Fruit fly (Drosophila melanogaster) whole organism, embryonic: ENCODE results near the gene CG11596.

Experiments used
- ATbp ChIP-seq: fragments of 200-800 bp; sonication (Bioruptor generic); optimal IDR thresholded peaks from 2 replicates; lab custom pipeline; 2017; ENCODE audit warnings: missing biosample characterization, mild to moderate bottlenecking, missing genetic modification characterization, missing genetic modification reagents
- CG10147 ChIP-seq: fragments of 200-800 bp; sonication (Bioruptor generic); optimal IDR thresholded peaks from 2 replicates; lab custom pipeline; 2019; ENCODE audit warnings: missing biosample characterization, mild to moderate bottlenecking, missing genetic modification characterization, moderate library complexity
- CG10959 ChIP-seq: fragments of 200-800 bp; sonication (Bioruptor generic); IDR thresholded peaks from 2 replicates; pipeline ENCODE4 v1.3.6; 2022; ENCODE audit warnings: missing biosample characterization, missing genetic modification characterization
- CG11398 ChIP-seq: fragments of 200-800 bp; sonication (Bioruptor generic); optimal IDR thresholded peaks from 2 replicates; lab custom pipeline; 2016; ENCODE audit warnings: missing biosample characterization, missing genetic modification characterization
- CG12104 ChIP-seq: fragments of 200-800 bp; sonication (Bioruptor generic); optimal IDR thresholded peaks from 3 replicates; lab custom pipeline; 2016; ENCODE audit warnings: missing biosample characterization, missing genetic modification characterization
- CG12299 ChIP-seq: fragments of 200-800 bp; sonication (Bioruptor generic); optimal IDR thresholded peaks from 2 replicates; lab custom pipeline; 2018; ENCODE audit warnings: missing biosample characterization, mild to moderate bottlenecking, missing genetic modification characterization
- CG13624 ChIP-seq: fragments of 200-800 bp; sonication (Bioruptor generic); optimal IDR thresholded peaks from 2 replicates; lab custom pipeline; 2016; ENCODE audit warnings: missing biosample characterization, missing genetic modification characterization
- CG13775 ChIP-seq: fragments of 200-800 bp; sonication (Bioruptor generic); optimal IDR thresholded peaks from 3 replicates; lab custom pipeline; 2017; ENCODE audit warnings: missing biosample characterization, mild to moderate bottlenecking, missing genetic modification characterization
- CG13894 ChIP-seq: fragments of 200-800 bp; sonication (Bioruptor generic); optimal IDR thresholded peaks from 3 replicates; lab custom pipeline; 2018; ENCODE audit warnings: missing biosample characterization, mild to moderate bottlenecking, missing genetic modification characterization, moderate library complexity
- CG15269 ChIP-seq: fragments of 200-800 bp; sonication (Bioruptor generic); optimal IDR thresholded peaks from 2 replicates; lab custom pipeline; 2018; ENCODE audit warnings: missing biosample characterization, mild to moderate bottlenecking, missing genetic modification characterization, moderate library complexity
- CG17328 ChIP-seq: fragments of 200-800 bp; sonication (Bioruptor generic); IDR thresholded peaks from 2 replicates; pipeline ENCODE4 v1.3.6; 2022; ENCODE audit warnings: missing biosample characterization, missing genetic modification characterization
- CG17361 ChIP-seq: fragments of 200-800 bp; sonication (Bioruptor generic); IDR thresholded peaks from 3 replicates; pipeline ENCODE4 v1.3.6; 2022; ENCODE audit warnings: missing biosample characterization, missing genetic modification characterization
- CG18599 ChIP-seq: fragments of 200-800 bp; sonication (Bioruptor generic); optimal IDR thresholded peaks from 3 replicates; lab custom pipeline; 2017; ENCODE audit warnings: missing biosample characterization, missing genetic modification characterization, mild to moderate bottlenecking, moderate library complexity, missing genetic modification reagents
- CG18764 ChIP-seq: fragments of 200-800 bp; sonication (Bioruptor generic); optimal IDR thresholded peaks from 3 replicates; lab custom pipeline; 2016; ENCODE audit warnings: missing biosample characterization, missing genetic modification characterization
- CG2889 ChIP-seq: fragments of 200-800 bp; sonication (Bioruptor generic); IDR thresholded peaks from 3 replicates; pipeline ENCODE4 v1.3.6; 2022; ENCODE audit warnings: missing biosample characterization, missing genetic modification characterization
- CG30020 ChIP-seq: fragments of 200-800 bp; optimal IDR thresholded peaks from 2 replicates; lab custom pipeline; 2019; ENCODE audit warnings: missing biosample characterization, mild to moderate bottlenecking, missing genetic modification characterization, moderate library complexity
- CG3065 ChIP-seq: fragments of 200-800 bp; sonication (Bioruptor generic); optimal IDR thresholded peaks from 2 replicates; lab custom pipeline; 2016; ENCODE audit warnings: missing biosample characterization, missing genetic modification characterization
- CG4360 ChIP-seq: fragments of 200-800 bp; sonication (Bioruptor generic); IDR thresholded peaks from 2 replicates; pipeline ENCODE4 v1.3.6; 2022; ENCODE audit warnings: missing biosample characterization, missing genetic modification characterization
- CG4820 ChIP-seq: fragments of 200-800 bp; sonication (Bioruptor generic); optimal IDR thresholded peaks from 3 replicates; lab custom pipeline; 2016; ENCODE audit warnings: missing biosample characterization, missing genetic modification characterization
- CG8290 ChIP-seq, 3 experiments: fragments of 200-800 bp; sonication (Bioruptor generic); optimal IDR thresholded peaks; 2 replicates each; lab custom pipeline; 2016 to 2019; ENCODE audit warnings: missing biosample characterization in 3 of 3, missing genetic modification characterization in 3 of 3, mild to moderate bottlenecking in 2 of 3, moderate library complexity in 1 of 3
- CG9215 ChIP-seq: fragments of 200-800 bp; sonication (Bioruptor generic); IDR thresholded peaks from 2 replicates; pipeline ENCODE4 v1.3.6; 2022; ENCODE audit warnings: missing biosample characterization, missing genetic modification characterization
- CG9797 ChIP-seq: fragments of 200-800 bp; sonication (Bioruptor generic); optimal IDR thresholded peaks from 3 replicates; lab custom pipeline; 2018; ENCODE audit warnings: missing biosample characterization, mild to moderate bottlenecking, missing genetic modification characterization
- CkIIα-i1 ChIP-seq: fragments of 200-800 bp; sonication (Bioruptor generic); IDR thresholded peaks from 2 replicates; pipeline ENCODE4 v1.3.6; 2022; ENCODE audit warnings: missing biosample characterization, missing genetic modification characterization
- CoRest ChIP-seq: fragments of 200-800 bp; sonication (Bioruptor generic); optimal IDR thresholded peaks from 3 replicates; lab custom pipeline; 2018; ENCODE audit warnings: missing biosample characterization, mild to moderate bottlenecking, missing genetic modification characterization, moderate library complexity
- Deaf1 ChIP-seq: fragments of 200-800 bp; optimal IDR thresholded peaks from 3 replicates; lab custom pipeline; 2019; ENCODE audit warnings: missing biosample characterization, mild to moderate bottlenecking, missing genetic modification characterization, moderate library complexity
- NC2α ChIP-seq: fragments of 200-800 bp; sonication (Bioruptor generic); optimal IDR thresholded peaks from 2 replicates; lab custom pipeline; 2016; ENCODE audit warnings: missing biosample characterization, missing genetic modification characterization
- Pdp1 ChIP-seq, 2 experiments: fragments of 200-800 bp; sonication (Bioruptor generic); optimal IDR thresholded peaks; 3 replicates each; lab custom pipeline; 2016; ENCODE audit warnings: missing biosample characterization in 2 of 2, missing genetic modification characterization in 2 of 2, mild to moderate bottlenecking in 1 of 2, moderate library complexity in 1 of 2
- Scr ChIP-seq: fragments of 200-800 bp; sonication (Bioruptor generic); IDR thresholded peaks from 2 replicates; pipeline ENCODE4 v1.3.6; 2022; ENCODE audit warnings: missing biosample characterization, missing genetic modification characterization; ENCODE audit not compliant: partially characterized antibody
- Side ChIP-seq: fragments of 200-800 bp; sonication (Bioruptor generic); optimal IDR thresholded peaks from 2 replicates; lab custom pipeline; 2016; ENCODE audit warnings: missing biosample characterization, missing genetic modification characterization
- ac ChIP-seq: fragments of 200-800 bp; sonication (Bioruptor generic); optimal IDR thresholded peaks from 3 replicates; lab custom pipeline; 2017; ENCODE audit warnings: missing biosample characterization, mild to moderate bottlenecking, missing genetic modification characterization
- ap ChIP-seq: fragments of 200-800 bp; sonication (Bioruptor generic); IDR thresholded peaks from 2 replicates; pipeline ENCODE4 v1.3.6; 2022; ENCODE audit warnings: missing biosample characterization, missing genetic modification characterization
- btn ChIP-seq: fragments of 200-800 bp; sonication (Bioruptor generic); optimal IDR thresholded peaks from 2 replicates; lab custom pipeline; 2016; ENCODE audit warnings: missing biosample characterization, missing genetic modification characterization
- chn ChIP-seq: fragments of 200-800 bp; sonication (Bioruptor generic); optimal IDR thresholded peaks from 2 replicates; lab custom pipeline; 2016; ENCODE audit warnings: missing biosample characterization, missing genetic modification characterization
- croc ChIP-seq: fragments of 200-800 bp; sonication (Bioruptor generic); conservative IDR thresholded peaks from 3 replicates; pipeline ENCODE4 v1.3.6; 2022; ENCODE audit warnings: missing biosample characterization, missing genetic modification characterization
- disco-r ChIP-seq: fragments of 200-800 bp; sonication (Bioruptor generic); optimal IDR thresholded peaks from 2 replicates; lab custom pipeline; 2016; ENCODE audit warnings: missing biosample characterization, missing genetic modification characterization
- insv ChIP-seq, 2 experiments: fragments of 200-800 bp; sonication (Bioruptor generic); optimal IDR thresholded peaks; 3 replicates each; lab custom pipeline; 2016 to 2018; ENCODE audit warnings: missing biosample characterization in 2 of 2, missing genetic modification characterization in 2 of 2
- jumu ChIP-seq: fragments of 200-800 bp; sonication (Bioruptor generic); optimal IDR thresholded peaks from 3 replicates; lab custom pipeline; 2016; ENCODE audit warnings: missing biosample characterization, missing genetic modification characterization
- kah ChIP-seq: fragments of 200-800 bp; sonication (Bioruptor generic); optimal IDR thresholded peaks from 2 replicates; lab custom pipeline; 2018; ENCODE audit warnings: missing biosample characterization, mild to moderate bottlenecking, missing genetic modification characterization
- lov ChIP-seq, 2 experiments: fragments of 200-800 bp in 1 of 2; fragments of >200 bp in 1 of 2; sonication (Bioruptor generic) in 1 of 2; IDR thresholded peaks in 1 of 2; optimal IDR thresholded peaks in 1 of 2; 2 replicates in 1 of 2; 3 replicates in 1 of 2; pipeline versions ENCODE4 v1.3.6 to Lab custom; 2017 to 2022; ENCODE audit warnings: missing biosample characterization in 1 of 2, missing genetic modification characterization in 1 of 2
- odd ChIP-seq: fragments of 200-800 bp; sonication (Bioruptor generic); optimal IDR thresholded peaks from 2 replicates; lab custom pipeline; 2017; ENCODE audit warnings: missing biosample characterization, mild to moderate bottlenecking, missing genetic modification characterization
- org-1 ChIP-seq: fragments of 200-800 bp; sonication (Bioruptor generic); optimal IDR thresholded peaks from 2 replicates; lab custom pipeline; 2017; ENCODE audit warnings: missing biosample characterization, missing genetic modification characterization
- otp ChIP-seq: fragments of 200-800 bp; sonication (Bioruptor generic); IDR thresholded peaks from 3 replicates; pipeline ENCODE4, ENCODE4 v1.3.6; 2022; ENCODE audit warnings: missing biosample characterization, missing genetic modification characterization
- pb ChIP-seq: fragments of 200-800 bp; sonication (Bioruptor generic); optimal IDR thresholded peaks from 3 replicates; lab custom pipeline; 2016; ENCODE audit warnings: missing biosample characterization, missing genetic modification characterization
- schlank ChIP-seq: fragments of 200-800 bp; sonication (Bioruptor generic); optimal IDR thresholded peaks from 2 replicates; lab custom pipeline; 2018; ENCODE audit warnings: missing biosample characterization, mild to moderate bottlenecking, missing genetic modification characterization
- scrt ChIP-seq: fragments of 200-800 bp; sonication (Bioruptor generic); optimal IDR thresholded peaks from 2 replicates; lab custom pipeline; 2018; ENCODE audit warnings: missing biosample characterization, mild to moderate bottlenecking, missing genetic modification characterization, moderate library complexity
- tna ChIP-seq: fragments of 200-800 bp; sonication (Bioruptor generic); IDR thresholded peaks from 2 replicates; pipeline ENCODE4 v1.3.6; 2022; ENCODE audit warnings: missing biosample characterization, missing genetic modification characterization; ENCODE audit not compliant: partially characterized antibody
- toy ChIP-seq: fragments of 200-800 bp; sonication (Bioruptor generic); IDR thresholded peaks from 2 replicates; pipeline ENCODE4 v1.3.6; 2022; ENCODE audit warnings: missing biosample characterization, missing genetic modification characterization
- zf30C ChIP-seq: fragments of 200-800 bp; sonication (Bioruptor generic); optimal IDR thresholded peaks from 3 replicates; lab custom pipeline; 2018; ENCODE audit warnings: missing biosample characterization, mild to moderate bottlenecking, missing genetic modification characterization
- zfh1 ChIP-seq: fragments of 200-800 bp; sonication (Bioruptor generic); IDR thresholded peaks from 3 replicates; pipeline ENCODE4 v1.3.6; 2022; ENCODE audit warnings: missing biosample characterization, missing genetic modification characterization

Gene CG11596

DNA sequence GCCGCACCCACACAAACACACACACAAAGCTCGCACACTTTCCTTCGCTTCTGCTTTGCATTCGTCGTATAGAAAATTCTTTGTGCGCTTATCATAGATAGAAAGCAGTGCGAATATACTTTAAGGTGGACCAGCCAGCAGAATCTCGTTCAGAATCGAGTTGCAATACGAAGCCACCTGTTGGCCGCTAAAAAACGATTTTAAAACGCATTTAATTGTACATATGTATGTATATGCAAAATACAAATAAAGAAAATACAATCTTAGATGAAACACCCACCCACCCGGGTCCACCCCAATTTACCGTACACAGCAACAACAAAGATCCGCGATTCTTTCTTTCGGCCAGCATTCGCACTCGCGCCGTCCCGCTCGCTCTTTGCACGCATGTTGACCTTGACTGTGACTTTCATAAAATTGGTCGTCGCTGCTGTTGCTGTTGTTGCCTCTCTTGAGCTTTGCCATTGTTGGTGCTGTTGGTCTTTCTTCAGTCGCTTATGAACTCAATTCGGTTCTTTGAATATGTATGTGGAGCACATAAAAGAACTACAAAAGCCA, 21.1 kb downstream of the CG11596 start (continued):
- TF ChIP-seq CG2889 (GFP tag; lab: Robert Waterston, UW) (no peak), btn (no peak), CG18599 (GFP tag; lab: Kevin White, UChicago) (peak; percentile 87), org-1 (GFP tag; lab: Kevin White, UChicago) (peak; percentile 65), Scr (GFP tag; lab: Robert Waterston, UW) (no peak), tna (GFP tag; lab: Robert Waterston, UW) (no peak), CG3065 (GFP tag; lab: Kevin White, UChicago) (no peak), CkIIα-i1 (no peak), CG13624 (GFP tag; lab: Kevin White, UChicago) (peak; percentile 32), scrt (peak; percentile 55), ac (GFP tag; lab: Kevin White, UChicago) (no peak), pb (GFP tag; lab: Kevin White, UChicago) (no peak), CG9215 (GFP tag; lab: Robert Waterston, UW) (peak; percentile 31; the same call in 1 of the 2 replicates), disco-r (GFP tag; lab: Kevin White, UChicago) (no peak), CG4820 (GFP tag; lab: Kevin White, UChicago) (no peak), CG13775 (GFP tag; lab: Kevin White, UChicago) (peak; percentile 52), CG12299 (no peak), croc (GFP tag; lab: Robert Waterston, UW) (no peak), CG15269 (tag; lab: Kevin White, UChicago) (peak; percentile 54), zfh1 (peak; percentile 47; the same call in 1 of the 3 replicates), CoRest (tag; lab: Kevin White, UChicago) (peak; percentile 45), CG13894 (tag; lab: Kevin White, UChicago) (no peak), lov (optimal IDR thresholded peaks at IDR 0.05; lab: Kevin White, UChicago) (no peak), lov (GFP tag; IDR thresholded peaks at IDR 0.05; lab: Robert Waterston, UW) (no peak), Deaf1 (tag; lab: Kevin White, UChicago) (no peak), CG12104 (GFP tag; lab: Kevin White, UChicago) (no peak), otp (no peak), ATbp (peak; percentile 31), chn (GFP tag; lab: Kevin White, UChicago) (no peak), CG4360 (GFP tag; lab: Robert Waterston, UW) (no peak), CG18764 (GFP tag; lab: Kevin White, UChicago) (no peak), toy (GFP tag; lab: Robert Waterston, UW) (peak; percentile 55; the same call in 1 of the 2 replicates), odd (GFP tag; lab: Kevin White, UChicago) (no peak), ap (GFP tag; lab: Robert Waterston, UW) (0 out of 2 replicates have a peak, but pooled peaks have one; percentile 7), NC2α (GFP tag; lab: Kevin White, UChicago) (no peak), zf30C (no peak), CG11398 (no peak), Pdp1 (GFP tag; optimal IDR thresholded peaks at IDR 0.05; lab: Kevin White, UChicago) (no peak), jumu (GFP tag; lab: Kevin White, UChicago) (no peak), Side (GFP tag; lab: Kevin White, UChicago) (no peak), schlank (tag; lab: Kevin White, UChicago) (peak; percentile 41), kah (GFP tag; lab: Kevin White, UChicago) (no peak), CG17328 (GFP tag; lab: Robert Waterston, UW) (peak; percentile 35; the same call in 1 of the 2 replicates), CG17361 (GFP tag; lab: Robert Waterston, UW) (peak; percentile 10; the same call in 1 of the 3 replicates), CG30020 (tag; lab: Kevin White, UChicago) (no peak), insv (GFP tag; optimal IDR thresholded peaks at IDR 0.05; lab: Kevin White, UChicago) (no peak), CG10959 (GFP tag; lab: Robert Waterston, UW) (no peak), CG9797 (no peak), CG8290 (GFP tag; optimal IDR thresholded peaks at IDR 0.05; lab: Kevin White, UChicago) (no peak), CG8290 (tag; optimal IDR thresholded peaks at IDR 0.05; lab: Kevin White, UChicago) (peak in 1 of 2 experiments; percentile 78), CG10147 (GFP tag; lab: Kevin White, UChicago) (peak; percentile 3)
